Worm (Caenorhabditis elegans) whole organism, L4 larva: Measurements from ENCODE around the gene Y75B12A.2.

Experiments used
- D1046.2 ChIP-seq: fragments of 200-800 bp; sonication (Bioruptor generic); IDR thresholded peaks from 2 replicates; pipeline ENCODE4 v1.3.6; 2022; ENCODE audit warnings: missing genetic modification characterization, missing compliant biosample characterization
- R02D3.7 ChIP-seq: fragments of 150-350 bp; sonication (generic microtip); optimal IDR thresholded peaks from 3 replicates; lab custom pipeline; 2014; ENCODE audit warnings: missing biosample characterization, missing genetic modification characterization
- aha-1 ChIP-seq: fragments of 150-350 bp; peaks from one replicate; lab custom pipeline; 2014; ENCODE audit warnings: missing biosample characterization, missing genetic modification characterization
- ceh-28 ChIP-seq: fragments of 150-350 bp; optimal IDR thresholded peaks from 2 replicates; lab custom pipeline; 2014; ENCODE audit warnings: missing biosample characterization, missing genetic modification reagents, missing genetic modification characterization
- ceh-32 ChIP-seq: sonication (generic microtip); optimal IDR thresholded peaks from 2 replicates; lab custom pipeline; 2016; ENCODE audit warnings: mild to moderate bottlenecking, missing genetic modification characterization, missing compliant biosample characterization; ENCODE audit not compliant: poor library complexity
- ceh-62 ChIP-seq: sonication (generic microtip); optimal IDR thresholded peaks from 2 replicates; lab custom pipeline; 2017; ENCODE audit warnings: missing biosample characterization, missing genetic modification characterization
- ceh-82 ChIP-seq: sonication (generic microtip); optimal IDR thresholded peaks from 2 replicates; lab custom pipeline; 2017; ENCODE audit warnings: missing biosample characterization, missing genetic modification characterization
- ces-1 ChIP-seq: fragments of 150-350 bp; sonication (generic microtip); optimal IDR thresholded peaks from 4 replicates; lab custom pipeline; 2014; ENCODE audit warnings: missing biosample characterization, missing genetic modification reagents, missing genetic modification characterization
- daf-16 ChIP-seq, 3 experiments: sonication (generic microtip); optimal IDR thresholded peaks; 2 replicates each; lab custom pipeline; 2016 to 2017; ENCODE audit warnings: missing genetic modification characterization in 3 of 3, missing genetic modification reagents in 3 of 3, mild to moderate bottlenecking in 2 of 3, missing compliant biosample characterization in 2 of 3, missing biosample characterization in 1 of 3, moderate library complexity in 1 of 3
- daf-8 ChIP-seq: fragments of 200-800 bp; sonication (Bioruptor generic); IDR thresholded peaks from 2 replicates; pipeline ENCODE4 v1.3.6; 2022; ENCODE audit warnings: missing genetic modification characterization, missing compliant biosample characterization
- duxl-1 ChIP-seq: sonication (generic microtip); optimal IDR thresholded peaks from 2 replicates; lab custom pipeline; 2016; ENCODE audit warnings: mild to moderate bottlenecking, missing genetic modification characterization, moderate library complexity, missing compliant biosample characterization; ENCODE audit not compliant: poor library complexity
- fkh-10 ChIP-seq: fragments of 150-350 bp; optimal IDR thresholded peaks from 2 replicates; lab custom pipeline; 2014; ENCODE audit warnings: missing biosample characterization, missing genetic modification reagents, missing genetic modification characterization
- hlh-30 ChIP-seq: sonication (generic microtip); optimal IDR thresholded peaks from 2 replicates; lab custom pipeline; 2017; ENCODE audit warnings: antibody characterized with exemption, mild to moderate bottlenecking, missing genetic modification characterization, missing compliant biosample characterization; ENCODE audit not compliant: insufficient read depth
- hmg-1.1 ChIP-seq: fragments of 200-800 bp; sonication (Bioruptor generic); IDR thresholded peaks from 2 replicates; pipeline ENCODE4 v1.3.6; 2022; ENCODE audit warnings: missing genetic modification reagents, missing genetic modification characterization, missing compliant biosample characterization
- jun-1 ChIP-seq: fragments of 150-350 bp; optimal IDR thresholded peaks from 2 replicates; lab custom pipeline; 2014; ENCODE audit warnings: missing biosample characterization, missing genetic modification reagents, missing genetic modification characterization
- lin-15B ChIP-seq: fragments of 150-350 bp; sonication (generic microtip); optimal IDR thresholded peaks from 3 replicates; lab custom pipeline; 2014; ENCODE audit warnings: missing biosample characterization, missing genetic modification characterization
- lin-38 ChIP-seq: fragments of 200-800 bp; sonication (Bioruptor generic); IDR thresholded peaks from 2 replicates; pipeline ENCODE4 v1.3.6; 2022; ENCODE audit warnings: missing genetic modification reagents, missing genetic modification characterization, missing compliant biosample characterization
- lin-39 ChIP-seq: fragments of 150-350 bp; optimal IDR thresholded peaks from 2 replicates; lab custom pipeline; 2014; ENCODE audit warnings: missing biosample characterization, missing genetic modification reagents, missing genetic modification characterization
- lsy-2 ChIP-seq, 2 experiments: fragments of 150-350 bp in 1 of 2; sonication (generic microtip) in 1 of 2; optimal IDR thresholded peaks; 2 replicates each; lab custom pipeline; 2014 to 2017; ENCODE audit warnings: missing biosample characterization in 2 of 2, missing genetic modification characterization in 2 of 2
- madf-5 ChIP-seq, 2 experiments: fragments of 200-800 bp; sonication (Bioruptor generic); IDR thresholded peaks; 2 replicates each; pipeline ENCODE4 v1.3.6; 2022; ENCODE audit warnings: missing compliant biosample characterization in 2 of 2, missing genetic modification characterization in 2 of 2
- mdt-29 ChIP-seq: fragments of 200-800 bp; sonication (Bioruptor generic); IDR thresholded peaks from 2 replicates; pipeline ENCODE4 v1.3.6; 2022; ENCODE audit warnings: missing genetic modification reagents, missing genetic modification characterization, missing compliant biosample characterization
- mxl-3 ChIP-seq: fragments of 200-800 bp; sonication (Bioruptor generic); optimal IDR thresholded peaks from 2 replicates; lab custom pipeline; 2018; ENCODE audit warnings: mild to moderate bottlenecking, missing genetic modification characterization, missing compliant biosample characterization
- nhr-41 ChIP-seq: fragments of 200-800 bp; sonication (Bioruptor generic); IDR thresholded peaks from 2 replicates; pipeline ENCODE4 v1.3.6; 2022; ENCODE audit warnings: missing genetic modification reagents, missing genetic modification characterization, missing compliant biosample characterization
- nhr-6 ChIP-seq: fragments of 150-350 bp; optimal IDR thresholded peaks from 2 replicates; lab custom pipeline; 2014; ENCODE audit warnings: missing biosample characterization, missing genetic modification characterization
- nhr-76 ChIP-seq: fragments of 150-350 bp; optimal IDR thresholded peaks from 2 replicates; lab custom pipeline; 2014; ENCODE audit warnings: missing biosample characterization, missing genetic modification characterization
- rbr-2 ChIP-seq: sonication (generic microtip); optimal IDR thresholded peaks from 2 replicates; lab custom pipeline; 2016; ENCODE audit warnings: missing genotype, missing genetic modification characterization, missing compliant biosample characterization
- saeg-2 ChIP-seq: fragments of 200-800 bp; sonication (Bioruptor generic); IDR thresholded peaks from 2 replicates; pipeline ENCODE4 v1.3.6; 2022; ENCODE audit warnings: missing genetic modification reagents, missing genetic modification characterization, missing compliant biosample characterization
- spr-1 ChIP-seq: sonication (generic microtip); optimal IDR thresholded peaks from 2 replicates; lab custom pipeline; 2016; ENCODE audit warnings: mild to moderate bottlenecking, missing genetic modification characterization, missing compliant biosample characterization
- tag-97 ChIP-seq: fragments of 200-800 bp; sonication (Bioruptor generic); IDR thresholded peaks from 2 replicates; pipeline ENCODE4 v1.3.6; 2022; ENCODE audit warnings: missing genetic modification characterization, missing compliant biosample characterization
- unc-130 ChIP-seq: sonication (generic microtip); optimal IDR thresholded peaks from 2 replicates; lab custom pipeline; 2016; ENCODE audit warnings: missing genetic modification reagents, missing genetic modification characterization, missing compliant biosample characterization
- unc-62 ChIP-seq, 3 experiments: fragments of 150-350 bp in 1 of 3; sonication (generic microtip); optimal IDR thresholded peaks in 2 of 3; peaks in 1 of 3; 1 replicate in 1 of 3; 2 replicates in 2 of 3; lab custom pipeline; 2014 to 2017; ENCODE audit warnings: missing biosample characterization in 3 of 3, missing genetic modification characterization in 3 of 3, missing genetic modification reagents in 3 of 3, missing genotype in 1 of 3
- vab-7 ChIP-seq: fragments of 200-800 bp; sonication (Bioruptor generic); IDR thresholded peaks from 2 replicates; pipeline ENCODE4 v1.3.6; 2022; ENCODE audit warnings: missing genetic modification reagents, missing genetic modification characterization, missing compliant biosample characterization
- zfp-2 ChIP-seq: sonication (generic microtip); optimal IDR thresholded peaks from 2 replicates; lab custom pipeline; 2016; ENCODE audit warnings: mild to moderate bottlenecking, missing genetic modification characterization, missing compliant biosample characterization
- zip-11 ChIP-seq: fragments of 200-800 bp; sonication (Bioruptor generic); IDR thresholded peaks from 2 replicates; pipeline ENCODE4 v1.3.6; 2022; ENCODE audit warnings: missing genetic modification characterization, missing compliant biosample characterization
- ztf-11 ChIP-seq: fragments of 150-350 bp; optimal IDR thresholded peaks from 2 replicates; lab custom pipeline; 2014; ENCODE audit warnings: missing biosample characterization, missing genetic modification characterization

Gene Y75B12A.2

ce11 chrV:15065837-15066348 is 43.5 kb upstream of the Y75B12A.2 start, which contains the start of gene otub-1:
Gene otub-1, plus strand, starts transcription at chrV:15066298.
- TF ChIP-seq aha-1 (tag; lab: Kevin White, UChicago) (peak; percentile 81), duxl-1 (tag; lab: Kevin White, UChicago) (no peak), unc-62 (GFP tag; optimal IDR thresholded peaks at IDR 0.05 in 1 of 2; lab: Kevin White, UChicago) (peak in 1 of 2 experiments; percentile 47), unc-62 (tag; optimal IDR thresholded peaks at IDR 0.05; lab: Kevin White, UChicago) (no peak), ceh-82 (tag; lab: Kevin White, UChicago) (no peak), daf-16 (GFP tag; optimal IDR thresholded peaks at IDR 0.05; lab: Kevin White, UChicago) (no peak), daf-16 (tag; optimal IDR thresholded peaks at IDR 0.05; lab: Kevin White, UChicago) (peak; percentile 1), lin-15B (tag; lab: Kevin White, UChicago) (no peak), mxl-3 (GFP tag; lab: Kevin White, UChicago) (no peak), nhr-41 (GFP tag; lab: Robert Waterston, UW) (no peak), unc-130 (GFP tag; lab: Kevin White, UChicago) (peak; percentile 75)

ce11 chrV:15067165-15067564 is 42.2 kb upstream of the Y75B12A.2 start, which contains the start of gene C25D7.10:
Gene C25D7.10, plus strand, starts transcription at chrV:15067465.
- TF ChIP-seq lin-38 (GFP tag; lab: Robert Waterston, UW) (peak; percentile 27; the same call in 1 of the 2 replicates), zfp-2 (tag; lab: Kevin White, UChicago) (no peak), spr-1 (tag; lab: Kevin White, UChicago) (no peak), mdt-29 (no peak), daf-16 (GFP tag; optimal IDR thresholded peaks at IDR 0.05; lab: Kevin White, UChicago) (no peak), daf-16 (tag; optimal IDR thresholded peaks at IDR 0.05; lab: Kevin White, UChicago) (no peak), vab-7 (GFP tag; lab: Robert Waterston, UW) (no peak)

ce11 chrV:15068378-15068777 is 41.0 kb upstream of the Y75B12A.2 start, which contains the start of gene dnj-3:
Gene dnj-3, plus strand, starts transcription at chrV:15068678.
- TF ChIP-seq madf-5 (GFP tag; IDR thresholded peaks at IDR 0.05; lab: Robert Waterston, UW) (no peak), nhr-76 (no peak), R02D3.7 (no peak), ceh-32 (tag; lab: Kevin White, UChicago) (no peak), hmg-1.1 (GFP tag; lab: Robert Waterston, UW) (no peak), ces-1 (GFP tag; lab: Kevin White, UChicago) (no peak), lin-39 (tag; lab: Kevin White, UChicago) (no peak), mxl-3 (GFP tag; lab: Kevin White, UChicago) (no peak), hlh-30 (no peak), ztf-11 (tag; lab: Kevin White, UChicago) (no peak), lsy-2 (tag; optimal IDR thresholded peaks at IDR 0.05; lab: Kevin White, UChicago) (no peak), jun-1 (tag; lab: Kevin White, UChicago) (no peak), zip-11 (no peak), ceh-62 (tag; lab: Kevin White, UChicago) (no peak), spr-1 (tag; lab: Kevin White, UChicago) (no peak), rbr-2 (tag; lab: Kevin White, UChicago) (no peak), D1046.2 (GFP tag; lab: Robert Waterston, UW) (no peak), daf-8 (no peak)

- TF ChIP-seq tag-97 (GFP tag; lab: Robert Waterston, UW) (no peak), fkh-10 (GFP tag; lab: Kevin White, UChicago) (peak; percentile 14), saeg-2 (GFP tag; lab: Robert Waterston, UW) (no peak), nhr-6 (no peak), lsy-2 (tag; optimal IDR thresholded peaks at IDR 0.05; lab: Kevin White, UChicago) (peak in 1 of 2 experiments; percentile 61), ceh-28 (tag; lab: Kevin White, UChicago) (no peak)
Measured at ce11 chrV:15069435-15069985, 39.9 kb upstream of the Y75B12A.2 start.
